Worm (Caenorhabditis elegans) whole organism, L4/young adult: ENCODE measurements around the gene chs-2.

Experiments
- dao-5 ChIP-seq: sonication (generic microtip); optimal IDR thresholded peaks from 2 replicates; lab custom pipeline; 2016; ENCODE audit warnings: missing genotype, missing genetic modification characterization, moderate library complexity, missing compliant biosample characterization
- him-1 ChIP-seq: sonication (generic microtip); optimal IDR thresholded peaks from 2 replicates; lab custom pipeline; 2016; ENCODE audit warnings: missing genotype, missing genetic modification reagents, missing genetic modification characterization, missing compliant biosample characterization

DNA sequence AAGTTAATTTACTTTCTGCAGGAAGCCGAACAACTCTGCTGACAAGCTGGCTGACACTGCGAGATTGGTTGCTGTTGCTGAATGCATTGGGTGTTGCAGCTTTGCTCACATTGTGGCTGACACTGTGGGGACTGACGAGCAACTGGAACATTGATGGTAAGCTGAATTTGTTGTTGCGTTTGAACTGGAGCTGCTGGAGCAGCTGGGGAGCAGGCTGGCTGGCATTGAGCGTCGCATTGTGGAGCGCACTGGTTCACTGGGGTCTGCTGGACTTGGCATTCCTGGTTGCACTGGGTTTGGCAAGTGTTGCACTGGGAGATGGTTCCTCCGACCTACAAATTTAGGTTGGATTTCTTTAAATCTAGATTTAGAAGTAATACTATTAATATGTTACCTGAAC lies 4.2 kb upstream of the chs-2 start:
- TF ChIP-seq dao-5 (tag; lab: Kevin White, UChicago), result no peak
- no peak for TF ChIP-seq him-1
